Fruit fly (Drosophila melanogaster) S2 (cell line): Measurements from ENCODE around the gene CG33552.

Experiments used
- CG8478 ChIP-seq: fragments of >200 bp; optimal IDR thresholded peaks from 2 replicates; lab custom pipeline; 2018
- CTCF ChIP-seq, 2 experiments: fragments of >200 bp; optimal IDR thresholded peaks; 2 replicates each; lab custom pipeline; 2018

The CG33552 gene

DNA sequence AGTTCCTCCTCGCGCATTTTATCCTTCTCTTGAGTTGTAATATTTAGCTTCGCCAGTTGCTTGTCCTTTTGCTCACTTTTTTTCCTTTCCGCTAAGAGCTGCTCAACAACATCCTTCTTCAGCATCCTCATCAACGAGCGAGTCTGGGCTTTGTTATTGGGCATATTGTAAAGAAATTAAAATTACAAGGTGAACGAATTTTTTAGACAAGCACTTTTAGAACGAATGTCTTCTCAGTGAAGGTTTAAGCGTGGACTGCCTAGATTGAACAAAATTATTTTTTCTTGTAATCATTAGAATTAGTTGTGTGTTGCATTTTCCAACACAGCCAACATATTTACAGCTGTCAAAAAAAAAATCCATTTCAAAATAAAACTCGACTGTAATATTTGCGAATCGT is at the start of gene CG33552:
TSS of gene CG33552 (plus strand) at position 301 of the 400 bp plus-strand sequence.
- TF ChIP-seq CTCF (optimal IDR thresholded peaks at IDR 0.05; lab: Kevin White, UChicago) (no peak), CG8478 (lab: Kevin White, UChicago) (no peak)

DNA sequence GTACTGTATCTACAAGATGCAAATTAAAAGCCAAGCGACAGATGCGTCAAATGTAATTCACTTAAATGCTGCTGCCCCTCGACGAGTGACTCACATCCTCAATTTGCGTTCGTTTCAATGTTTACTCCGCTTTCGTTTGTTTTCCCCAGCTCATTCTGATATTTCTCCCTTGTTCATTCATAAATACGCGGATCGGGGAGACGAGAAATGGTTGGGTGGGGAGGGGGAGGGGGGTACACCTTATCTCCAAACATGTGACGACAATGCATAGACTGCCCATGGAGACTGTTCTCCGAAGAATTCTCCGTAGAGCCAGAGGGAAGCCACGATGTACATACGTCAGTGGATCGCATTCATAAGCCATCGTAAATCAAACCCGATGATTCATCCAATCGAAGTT is 45.0 kb upstream of the CG33552 start:
- no peak for TF ChIP-seq CG8478 (lab: Kevin White, UChicago)
- TF ChIP-seq CTCF (optimal IDR thresholded peaks at IDR 0.05; lab: Kevin White, UChicago) = no peak

DNA sequence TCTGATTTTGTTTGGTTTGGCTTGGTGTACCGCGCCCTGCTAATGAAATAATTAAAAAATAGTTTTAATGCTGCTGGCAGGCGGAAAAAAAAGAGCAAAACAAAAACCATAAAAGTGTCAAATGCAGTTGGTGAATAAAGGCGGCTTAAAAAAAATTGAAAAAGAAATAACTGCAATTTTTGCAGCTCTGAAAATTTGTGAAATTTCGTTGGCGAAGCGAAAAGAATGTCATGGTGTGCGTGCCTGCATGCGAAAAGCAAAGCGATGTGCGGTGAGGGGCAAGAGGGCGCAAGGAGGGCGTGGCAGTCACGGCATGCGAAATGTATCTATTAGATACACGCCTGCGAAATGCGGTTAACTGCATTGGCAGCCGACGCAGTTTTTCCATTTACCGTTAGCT is 44.0 kb upstream of the CG33552 start:
- TF ChIP-seq CG8478 (lab: Kevin White, UChicago) = no peak
- no peak for TF ChIP-seq CTCF (optimal IDR thresholded peaks at IDR 0.05; lab: Kevin White, UChicago)

DNA sequence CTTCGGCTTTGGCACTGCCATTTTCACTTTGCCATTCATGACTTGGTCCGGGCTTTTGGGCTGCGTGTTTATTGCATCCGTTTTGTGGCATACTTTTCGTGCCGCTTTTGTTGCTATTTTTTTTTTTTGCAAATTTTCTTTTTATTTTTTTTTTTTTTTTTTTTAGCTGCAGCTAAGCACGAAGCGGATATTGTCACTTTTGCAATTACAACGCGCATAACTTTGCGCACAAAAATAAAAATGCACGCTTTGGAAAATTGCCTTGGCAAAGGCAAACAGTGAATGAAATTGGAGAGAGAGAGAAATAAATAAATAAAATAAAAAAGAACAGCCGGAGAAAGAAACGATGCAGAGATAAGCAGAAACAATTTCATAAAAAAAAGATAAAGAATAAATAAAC is 41.5 kb upstream of the CG33552 start:
- no peak for TF ChIP-seq CTCF (optimal IDR thresholded peaks at IDR 0.05; lab: Kevin White, UChicago)
- TF ChIP-seq CG8478 (lab: Kevin White, UChicago) = no peak

DNA sequence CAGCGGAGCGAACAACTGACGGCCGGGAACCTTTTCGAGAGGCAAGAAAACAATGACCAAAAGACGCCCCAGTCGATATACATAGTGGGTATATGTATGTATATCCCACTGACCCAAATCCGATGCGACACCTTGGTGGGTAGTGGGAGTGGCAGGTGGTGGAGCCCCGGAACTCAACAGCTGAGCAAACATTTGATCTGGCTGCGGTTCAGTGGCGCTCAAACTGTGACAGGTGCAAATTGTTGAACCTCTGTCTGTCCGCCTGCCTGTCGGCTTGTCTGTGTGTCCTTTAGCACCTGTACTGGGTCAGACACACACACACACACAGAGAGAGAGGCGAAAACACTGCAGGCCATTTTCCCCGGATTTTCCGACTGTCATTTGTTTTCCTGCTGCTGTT is 38.9 kb upstream of the CG33552 start:
- TF ChIP-seq CG8478 (lab: Kevin White, UChicago) = no peak
- no peak for TF ChIP-seq CTCF (optimal IDR thresholded peaks at IDR 0.05; lab: Kevin White, UChicago)

DNA sequence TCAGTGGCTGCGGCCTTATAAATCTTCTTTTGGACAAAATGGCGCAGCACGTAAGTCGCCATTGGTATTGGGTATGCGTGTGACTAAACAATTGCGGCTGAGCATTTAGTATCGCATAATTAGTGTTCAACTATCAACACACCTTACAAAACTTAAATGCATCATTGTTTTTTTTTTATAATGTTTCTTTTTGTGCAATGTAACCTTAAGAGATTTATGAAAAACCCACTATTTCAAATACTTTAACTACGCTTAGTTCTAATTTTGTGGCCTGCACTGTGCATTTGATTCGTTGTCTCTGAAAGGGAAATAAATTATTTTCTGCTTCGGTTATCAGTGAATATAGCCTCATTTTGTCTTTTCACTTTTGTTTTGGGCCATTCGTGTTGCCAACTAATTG is 38.3 kb upstream of the CG33552 start:
- TF ChIP-seq CTCF (optimal IDR thresholded peaks at IDR 0.05; lab: Kevin White, UChicago) = no peak
- TF ChIP-seq CG8478 (lab: Kevin White, UChicago) = no peak

DNA sequence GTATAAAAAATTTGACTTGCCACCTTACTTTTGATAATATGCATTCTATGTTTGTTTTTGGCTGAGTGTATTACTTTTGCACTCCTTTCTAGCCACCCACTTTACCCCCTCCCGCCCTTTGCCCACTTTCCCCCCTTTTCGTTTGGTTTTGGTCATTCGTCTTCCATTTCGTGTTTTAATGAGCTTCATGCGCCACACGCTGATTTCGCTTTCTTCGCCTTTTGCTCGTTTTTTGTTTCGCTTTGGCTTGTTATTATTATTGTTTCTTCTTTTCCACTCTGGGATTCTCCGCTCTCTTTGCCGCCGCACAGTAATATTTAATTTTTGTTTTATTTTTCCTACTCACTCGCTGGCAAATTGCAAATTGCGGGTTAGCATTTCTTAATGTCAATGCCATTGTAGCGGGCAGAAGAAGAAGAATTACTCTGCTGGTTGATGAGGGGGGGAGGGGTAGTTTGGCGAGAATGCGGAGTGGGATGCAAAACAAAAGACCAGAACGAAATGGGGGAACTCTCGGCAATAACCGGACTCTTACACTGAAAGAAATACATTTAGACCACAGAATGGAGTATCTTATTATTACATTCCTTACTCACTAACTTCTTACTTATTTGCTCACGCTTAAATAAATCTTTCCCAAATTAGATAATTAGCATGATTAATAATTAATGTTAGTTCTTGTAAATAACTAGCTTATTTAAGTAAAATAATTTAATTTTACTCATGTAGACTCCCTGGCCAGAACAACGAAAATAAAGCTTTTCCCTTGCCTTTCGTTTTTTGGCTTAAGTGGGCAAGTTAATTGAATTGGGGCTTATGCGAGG is 36.6 kb upstream of the CG33552 start:
- TF ChIP-seq CG8478 (lab: Kevin White, UChicago) = no peak
- no peak for TF ChIP-seq CTCF (optimal IDR thresholded peaks at IDR 0.05; lab: Kevin White, UChicago)

DNA sequence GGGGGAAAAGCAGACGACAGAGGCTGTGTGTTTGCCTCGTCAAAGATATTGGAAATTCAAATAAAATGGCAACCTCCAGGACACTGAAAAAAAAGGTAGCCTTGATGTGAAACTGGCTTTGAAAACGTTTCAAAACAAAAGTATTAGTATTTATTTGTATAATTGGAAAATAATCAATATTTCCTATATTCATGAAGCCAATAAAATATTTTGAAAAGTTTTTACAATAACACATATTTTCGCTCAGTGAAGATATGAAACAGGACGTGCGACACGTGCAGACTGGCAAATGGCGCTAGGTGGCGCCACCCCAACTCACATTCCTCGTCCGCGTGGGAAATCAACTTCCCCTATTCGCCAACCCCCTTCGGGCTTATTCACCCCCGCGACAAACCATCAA is 34.5 kb upstream of the CG33552 start:
- TF ChIP-seq CTCF (optimal IDR thresholded peaks at IDR 0.05; lab: Kevin White, UChicago) (peak; percentile 51 to 57), CG8478 (lab: Kevin White, UChicago) (no peak)

DNA sequence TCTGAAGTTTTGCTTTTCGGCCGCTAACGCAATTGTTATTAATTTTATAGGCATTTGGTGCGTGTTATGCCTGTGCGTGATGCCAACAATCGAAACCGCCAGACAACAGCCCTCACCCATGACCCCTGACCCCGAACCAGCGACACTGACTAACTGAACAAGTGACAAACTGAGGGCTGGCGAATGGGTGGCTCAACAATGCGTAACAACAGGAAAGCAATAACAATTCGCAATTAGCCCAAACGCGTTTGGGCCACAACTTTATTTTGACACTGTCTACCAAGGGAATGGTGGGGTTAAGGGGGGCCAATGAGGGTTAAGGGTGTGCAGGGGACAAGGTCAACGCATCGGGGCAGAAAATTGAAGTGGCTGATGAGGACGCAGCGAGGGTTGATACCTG is 33.4 kb upstream of the CG33552 start:
- no peak for TF ChIP-seq CG8478 (lab: Kevin White, UChicago)
- TF ChIP-seq CTCF (optimal IDR thresholded peaks at IDR 0.05; lab: Kevin White, UChicago) = no peak

DNA sequence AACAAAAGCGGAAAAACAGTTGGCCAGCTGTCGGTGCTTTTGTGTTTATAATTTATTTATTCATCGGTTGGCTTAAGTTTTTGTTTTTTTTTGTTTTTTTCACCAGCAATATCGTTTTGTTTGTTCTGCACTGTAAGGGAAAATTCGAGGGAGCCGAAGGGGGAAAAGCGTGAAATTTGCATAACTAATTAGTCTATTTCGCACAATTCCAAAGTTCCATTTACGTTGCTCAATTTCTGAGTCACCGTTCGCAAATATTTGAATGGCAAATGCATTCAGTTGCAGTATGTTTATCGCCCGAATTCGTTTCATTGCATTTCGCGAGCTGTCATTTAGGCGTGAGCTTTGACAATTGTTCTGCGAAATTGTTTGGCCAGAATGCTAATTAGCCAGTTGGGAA is 28.8 kb upstream of the CG33552 start:
- TF ChIP-seq CTCF (optimal IDR thresholded peaks at IDR 0.05; lab: Kevin White, UChicago) (no peak), CG8478 (lab: Kevin White, UChicago) (no peak)

DNA sequence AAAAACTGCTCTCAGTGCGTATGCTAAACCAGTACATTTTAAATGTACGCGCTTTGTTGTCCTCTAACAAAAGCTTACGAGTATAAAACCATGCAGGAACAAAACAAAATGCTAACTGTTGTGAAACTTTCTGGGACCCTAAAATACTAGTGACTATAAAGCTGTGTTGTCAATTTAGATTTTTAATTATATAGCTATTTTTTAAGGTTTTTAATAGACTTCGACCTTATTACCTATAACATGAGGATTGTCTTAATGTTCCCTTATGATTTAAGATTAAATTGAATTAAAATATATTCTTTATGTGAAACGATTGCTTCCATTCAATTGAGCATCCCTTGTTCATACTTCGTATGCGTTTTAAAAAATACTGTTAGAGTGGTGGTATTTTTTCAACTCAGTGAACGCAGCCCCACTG is 25.6 kb upstream of the CG33552 start:
- no peak for TF ChIP-seq CTCF (optimal IDR thresholded peaks at IDR 0.05; lab: Kevin White, UChicago)
- TF ChIP-seq CG8478 (lab: Kevin White, UChicago) = no peak

DNA sequence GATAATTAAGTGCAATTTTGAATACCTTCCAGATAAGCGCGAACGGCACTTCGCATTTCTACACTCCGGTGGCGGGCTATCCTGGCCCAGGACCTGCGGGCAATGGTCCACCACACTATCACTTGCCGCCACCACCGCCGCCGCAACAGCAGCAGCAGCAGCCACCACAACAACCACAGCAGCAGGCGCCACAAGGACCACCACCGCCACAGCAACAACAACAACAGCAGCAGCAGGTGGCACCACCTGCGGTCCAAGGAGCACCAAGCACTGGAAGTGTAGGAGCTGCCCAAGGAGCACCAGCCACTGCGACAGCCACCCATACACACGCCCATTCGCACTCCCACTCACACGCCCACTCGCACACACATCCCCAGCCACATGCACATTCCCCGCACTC is 24.8 kb upstream of the CG33552 start:
- no peak for TF ChIP-seq CTCF (optimal IDR thresholded peaks at IDR 0.05; lab: Kevin White, UChicago)
- TF ChIP-seq CG8478 (lab: Kevin White, UChicago) = no peak

DNA sequence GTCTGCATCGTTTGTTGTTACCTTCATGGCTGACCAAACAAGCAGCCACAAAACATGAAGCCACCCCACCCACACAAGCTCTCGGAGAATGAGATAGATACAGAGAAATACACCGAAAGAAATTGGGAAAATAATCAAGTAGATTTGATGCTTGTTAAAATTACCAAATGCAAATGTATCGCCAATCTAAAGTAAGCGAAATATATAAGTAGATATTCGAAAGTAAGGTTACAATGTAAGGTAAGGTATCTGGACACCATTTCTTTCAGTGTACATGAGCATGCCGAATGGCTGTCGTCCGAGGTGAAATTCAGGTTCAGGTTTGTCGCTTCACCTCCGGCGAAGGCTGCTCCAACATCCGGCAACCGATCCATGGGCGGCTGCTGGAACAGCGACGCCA is 10.0 kb upstream of the CG33552 start:
- no peak for TF ChIP-seq CTCF (optimal IDR thresholded peaks at IDR 0.05; lab: Kevin White, UChicago)

DNA sequence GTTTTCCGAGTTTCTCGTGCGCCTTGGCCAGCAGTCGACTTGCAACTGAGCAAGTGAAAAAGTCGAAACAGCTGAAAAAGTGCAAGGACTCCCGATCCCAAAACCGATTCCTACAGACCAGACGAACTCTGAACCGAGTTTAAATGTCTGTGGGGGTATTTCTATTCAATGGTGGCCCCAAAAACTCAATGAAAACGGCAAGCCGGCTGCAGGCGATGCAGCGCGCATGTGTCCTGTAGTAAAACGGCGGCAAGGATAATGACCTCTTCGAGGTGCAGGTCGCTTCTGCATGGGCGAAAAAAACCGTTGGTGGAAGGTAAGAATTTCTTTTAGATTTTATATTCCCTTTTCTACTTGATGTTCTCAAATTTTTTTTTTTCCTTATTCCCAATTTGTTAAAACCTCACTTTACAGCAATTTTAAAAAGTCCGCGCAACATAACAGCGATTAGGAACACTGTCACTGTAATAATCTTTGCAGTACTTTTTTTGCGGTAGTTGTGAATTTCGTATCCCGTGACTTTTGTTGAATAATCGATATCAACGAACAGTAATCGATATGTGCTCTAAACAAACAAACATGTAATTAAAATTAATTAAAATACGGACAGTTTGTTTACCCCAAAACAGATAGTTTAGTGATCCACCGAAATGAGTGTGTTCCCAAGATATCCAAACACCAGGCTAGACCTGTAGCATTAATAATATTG is 5.5 kb upstream of the CG33552 start, which contains the start of the genes Trpgamma and her:
TSS of gene Trpgamma (minus strand) at position 51 of the 709 bp plus-strand sequence.
TSS of gene her (plus strand) at position 535 of the 709 bp plus-strand sequence.
- TF ChIP-seq CTCF (optimal IDR thresholded peaks at IDR 0.05; lab: Kevin White, UChicago) (peak in 1 of 2 experiments; percentile 10), CG8478 (lab: Kevin White, UChicago) (no peak)

DNA sequence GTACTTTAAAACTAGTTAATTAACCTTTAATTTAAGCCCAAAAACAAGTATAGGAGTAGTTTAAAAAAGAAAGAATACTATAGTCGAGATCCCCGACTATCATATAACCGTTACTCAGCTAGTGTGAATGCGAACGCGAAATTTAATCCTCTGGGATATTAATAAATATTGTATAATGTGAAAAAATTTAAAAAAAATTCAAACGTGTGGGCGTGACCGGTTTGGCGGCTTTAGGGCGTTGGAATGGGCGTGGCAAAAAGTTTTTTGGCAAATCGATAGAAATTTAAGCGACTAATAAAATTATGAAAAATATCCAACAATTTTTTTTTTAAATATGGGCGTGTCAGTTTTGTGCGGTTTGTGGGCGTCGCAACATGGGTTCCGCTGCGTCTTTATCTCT is 3.2 kb upstream of the CG33552 start:
- TF ChIP-seq CTCF (optimal IDR thresholded peaks at IDR 0.05; lab: Kevin White, UChicago) (no peak), CG8478 (lab: Kevin White, UChicago) (no peak)
